Worm (Caenorhabditis elegans) whole organism, L4/young adult: Measurements from ENCODE around the gene Y69H2.15.

Experiments
- W03F9.2 ChIP-seq: fragments of 150-350 bp; optimal IDR thresholded peaks from 2 replicates; lab custom pipeline; 2014; ENCODE audit warnings: missing biosample characterization, missing genetic modification characterization
- dao-5 ChIP-seq: sonication (generic microtip); optimal IDR thresholded peaks from 2 replicates; lab custom pipeline; 2016; ENCODE audit warnings: missing genotype, missing genetic modification characterization, moderate library complexity, missing compliant biosample characterization
- him-1 ChIP-seq: sonication (generic microtip); optimal IDR thresholded peaks from 2 replicates; lab custom pipeline; 2016; ENCODE audit warnings: missing genotype, missing genetic modification reagents, missing genetic modification characterization, missing compliant biosample characterization

- TF ChIP-seq dao-5 (tag; lab: Kevin White, UChicago), result no peak
- no peak for TF ChIP-seq him-1
- TF ChIP-seq W03F9.2, result no peak
These were observed 44.3 kb downstream of the Y69H2.15 start, which contains the start of gene txt-14 for ce11 chrV:18582358-18582757.
